Worm (Caenorhabditis elegans): ENCODE results near the gene wrt-3.

ce11 chrIV:9516831-9517230 is 39.6 kb upstream of the wrt-3 start, which contains the start of gene C33A12.19:
- TF ChIP-seq hmg-11 (tag; optimal IDR thresholded peaks at IDR 0.05) = no peak
- TF ChIP-seq ZK546.5 (tag; optimal IDR thresholded peaks at IDR 0.05) = no peak
